Fruit fly (Drosophila melanogaster): Measurements from ENCODE around the gene trc.

Gene trc

dm6 chr3L:19834143-19834794, at the start of gene trc, which contains the start of gene CG32221 (continued):
- TF ChIP-seq NFAT (GFP tag; IDR thresholded peaks at IDR 0.05) (peak; percentile 78), Dek (tag; optimal IDR thresholded peaks at IDR 0.05) (peak; percentile 65), sens-2 (GFP tag; IDR thresholded peaks at IDR 0.05) (no peak), CG9609 (GFP tag; optimal IDR thresholded peaks at IDR 0.05) (peak; percentile 9), gcm (GFP tag; optimal IDR thresholded peaks at IDR 0.05) (no peak), phol (tag; optimal IDR thresholded peaks at IDR 0.05) (peak; percentile 50), CG8359 (GFP tag; optimal IDR thresholded peaks at IDR 0.05; ENCODE audit: borderline replicate concordance) (no peak), NK7.1 (GFP tag; optimal IDR thresholded peaks at IDR 0.05) (no peak), CG11085 (GFP tag; IDR thresholded peaks at IDR 0.05) (peak; percentile 31; the same call in 1 of the 2 replicates), Doc2 (GFP tag; IDR thresholded peaks at IDR 0.05) (no peak), CG4424 (GFP tag; optimal IDR thresholded peaks at IDR 0.05) (peak; percentile 44), CG3847 (GFP tag; IDR thresholded peaks at IDR 0.05) (peak; percentile 51; the same call in 1 of the 2 replicates), CrebB (tag; optimal IDR thresholded peaks at IDR 0.05) (peak; percentile 33), Nf-YA (GFP tag; IDR thresholded peaks at IDR 0.05) (no peak), Dp (GFP tag; optimal IDR thresholded peaks at IDR 0.05) (peak; percentile 47), Sry-δ (GFP tag; optimal IDR thresholded peaks at IDR 0.05) (peak; percentile 74), CG17912 (GFP tag; optimal IDR thresholded peaks at IDR 0.05) (peak; percentile 91), nerfin-1 (tag; optimal IDR thresholded peaks at IDR 0.05) (peak; percentile 54), HLH3B (GFP tag; IDR thresholded peaks at IDR 0.05) (peak; percentile 42; the same call in 1 of the 2 replicates), H15 (GFP tag; IDR thresholded peaks at IDR 0.05) (no peak), insv (GFP tag; optimal IDR thresholded peaks at IDR 0.05) (peak in 1 of 2 experiments; percentile 47), lola (GFP tag; optimal IDR thresholded peaks at IDR 0.05) (peak in 1 of 3 experiments; percentile 32), CG11560 (tag; IDR thresholded peaks at IDR 0.05) (peak; percentile 82; the same call in 2 of the 3 replicates), exex (tag; optimal IDR thresholded peaks at IDR 0.05) (no peak), Bgb (GFP tag; IDR thresholded peaks at IDR 0.05; ENCODE audit: partially characterized antibody) (peak; percentile 84), Gug (GFP tag; IDR thresholded peaks at IDR 0.05) (peak; percentile 53; the same call in 2 of the 4 replicates), Myb (GFP tag; optimal IDR thresholded peaks at IDR 0.05) (peak; percentile 4), Max (GFP tag; optimal IDR thresholded peaks at IDR 0.05) (peak; percentile 1), CG17802 (tag; optimal IDR thresholded peaks at IDR 0.05) (peak; percentile 36), dysf (GFP tag; IDR thresholded peaks at IDR 0.05) (peak; percentile 25; the same call in 1 of the 3 replicates), BEAF-32 (GFP tag; optimal IDR thresholded peaks at IDR 0.05) (peak; percentile 85), zfh1 (GFP tag; IDR thresholded peaks at IDR 0.05) (peak; percentile 52; the same call in 2 of the 3 replicates), CG32767 (GFP tag; IDR thresholded peaks at IDR 0.05) (no peak), CG11696 (GFP tag; IDR thresholded peaks at IDR 0.05) (no peak), CG12744 (GFP tag; optimal IDR thresholded peaks at IDR 0.05) (no peak), Chrac-16 (GFP tag; optimal IDR thresholded peaks at IDR 0.05) (peak; percentile 8), CG15601 (tag; optimal IDR thresholded peaks at IDR 0.05) (no peak), HLHmδ (GFP tag; optimal IDR thresholded peaks at IDR 0.05) (peak; percentile 94), Fer1 (GFP tag; optimal IDR thresholded peaks at IDR 0.05) (peak; percentile 70), chm (GFP tag; IDR thresholded peaks at IDR 0.05) (peak; percentile 67), Lpt (GFP tag; optimal IDR thresholded peaks at IDR 0.05) (no peak), sisA (GFP tag; IDR thresholded peaks at IDR 0.05) (peak; percentile 19; the same call in 1 of the 2 replicates), bcd (GFP tag; optimal IDR thresholded peaks at IDR 0.05) (no peak), CG2116 (GFP tag; optimal IDR thresholded peaks at IDR 0.05) (peak; percentile 62), H2.0 (GFP tag; IDR thresholded peaks at IDR 0.05) (peak; percentile 44; the same call in 1 of the 2 replicates), Sry-β (GFP tag; optimal IDR thresholded peaks at IDR 0.05) (peak; percentile 90), stwl (tag; optimal IDR thresholded peaks at IDR 0.05) (peak; percentile 53), slbo (GFP tag; IDR thresholded peaks at IDR 0.05) (peak; percentile 69), Dip2 (GFP tag; IDR thresholded peaks at IDR 0.05) (no peak)
